Fruit fly (Drosophila melanogaster): ENCODE data around the gene f.

f gene

DNA sequence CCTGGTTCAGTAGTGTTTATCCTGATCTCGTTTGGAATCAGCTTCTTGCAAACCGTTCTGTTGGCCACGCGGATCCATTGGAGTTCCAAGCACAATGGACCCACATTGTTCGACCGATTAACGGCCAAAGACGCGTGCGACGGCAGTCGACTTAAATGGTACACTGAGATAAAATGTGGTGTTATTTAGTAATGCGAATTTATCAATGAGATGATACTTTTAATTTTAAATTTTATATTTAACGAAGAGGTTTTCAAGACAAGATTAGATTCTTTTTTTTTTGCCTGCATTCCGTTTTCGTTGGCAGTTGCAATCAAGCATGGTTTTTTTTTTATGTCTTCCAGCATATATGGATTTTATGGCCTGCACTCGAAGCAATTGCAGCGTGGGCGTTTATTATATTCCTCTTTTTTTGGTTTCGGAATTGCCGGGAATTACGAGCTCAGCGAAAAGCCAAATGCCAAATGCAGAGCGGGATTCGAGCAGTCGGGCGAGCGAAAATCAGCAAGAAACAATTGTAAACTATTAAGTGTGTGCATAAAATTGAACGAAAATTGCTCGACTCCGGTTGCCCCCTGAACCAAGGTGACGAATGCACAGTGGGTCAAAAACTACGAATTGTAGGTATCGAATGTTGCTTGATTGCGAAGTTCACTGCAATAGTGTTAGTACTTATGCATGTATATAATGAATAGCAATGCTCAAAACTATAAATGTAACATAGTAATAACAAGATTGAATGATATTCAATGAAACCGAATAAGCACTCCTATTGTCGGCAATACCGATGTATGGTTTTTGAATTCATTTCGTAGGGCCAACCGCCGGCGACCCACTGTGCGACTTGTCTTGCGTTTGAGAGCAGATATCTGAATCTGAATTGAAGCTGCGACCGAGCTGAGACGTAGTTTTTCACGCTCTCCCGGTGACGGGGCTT lies 66.4 kb downstream of the f start (continued):
- TF ChIP-seq row (GFP tag; IDR thresholded peaks at IDR 0.05) (peak; percentile 85), fd102C (GFP tag; optimal IDR thresholded peaks at IDR 0.05) (no peak), CG16779 (GFP tag; IDR thresholded peaks at IDR 0.05) (no peak), CG10209 (GFP tag; optimal IDR thresholded peaks at IDR 0.05) (peak; percentile 55), slp2 (GFP tag; optimal IDR thresholded peaks at IDR 0.05) (peak; percentile 25), Dad (GFP tag; optimal IDR thresholded peaks at IDR 0.05) (peak; percentile 10), CG12769 (tag; optimal IDR thresholded peaks at IDR 0.05) (peak; percentile 85), cg (GFP tag; optimal IDR thresholded peaks at IDR 0.05) (no peak), ac (GFP tag; optimal IDR thresholded peaks at IDR 0.05) (no peak), CG34224 (GFP tag; IDR thresholded peaks at IDR 0.05; ENCODE audit: partially characterized antibody) (no peak), Oaz (GFP tag; IDR thresholded peaks at IDR 0.05) (peak; percentile 54; the same call in 1 of the 2 replicates), Nf-YA (GFP tag; IDR thresholded peaks at IDR 0.05) (no peak), Hsf (GFP tag; optimal IDR thresholded peaks at IDR 0.05) (peak; percentile 51), CG42726 (GFP tag; IDR thresholded peaks at IDR 0.05; ENCODE audit: partially characterized antibody) (no peak), Hr39 (optimal IDR thresholded peaks at IDR 0.05) (no peak), Antp (GFP tag; optimal IDR thresholded peaks at IDR 0.05) (peak; percentile 67), CG13296 (GFP tag; optimal IDR thresholded peaks at IDR 0.05) (peak; percentile 68), dm (GFP tag; optimal IDR thresholded peaks at IDR 0.05) (no peak), CG6175 (GFP tag; IDR thresholded peaks at IDR 0.05) (no peak), cwo (GFP tag; optimal IDR thresholded peaks at IDR 0.05) (peak; percentile 65), CG30431 (GFP tag; optimal IDR thresholded peaks at IDR 0.05) (no peak), tx (GFP tag; optimal IDR thresholded peaks at IDR 0.05) (peak; percentile 15), C15 (GFP tag; IDR thresholded peaks at IDR 0.05) (0 out of 3 replicates have a peak, but pooled peaks have one; percentile 39), h (optimal IDR thresholded peaks at IDR 0.05) (no peak), CG10543 (GFP tag; optimal IDR thresholded peaks at IDR 0.05) (peak; percentile 58), bbx (GFP tag; IDR thresholded peaks at IDR 0.05; ENCODE audit: partially characterized antibody) (no peak), CG12942 (GFP tag; optimal IDR thresholded peaks at IDR 0.05) (peak; percentile 29), tin (GFP tag; optimal IDR thresholded peaks at IDR 0.05) (peak; percentile 36), HLH4C (GFP tag; IDR thresholded peaks at IDR 0.05; ENCODE audit: partially characterized antibody) (peak; percentile 20; the same call in 1 of the 3 replicates), CG17328 (GFP tag; IDR thresholded peaks at IDR 0.05) (peak; percentile 57), ewg (GFP tag; optimal IDR thresholded peaks at IDR 0.05) (peak; percentile 4), CG5953 (GFP tag; IDR thresholded peaks at IDR 0.05) (no peak), mam (GFP tag; optimal IDR thresholded peaks at IDR 0.05) (peak; percentile 72), CG2120 (GFP tag; optimal IDR thresholded peaks at IDR 0.05) (peak; percentile 79), ERR (GFP tag; optimal IDR thresholded peaks at IDR 0.05) (peak; percentile 23), CG9609 (GFP tag; optimal IDR thresholded peaks at IDR 0.05) (peak; percentile 42), dmrt99B (tag; optimal IDR thresholded peaks at IDR 0.05) (peak; percentile 74), CG15696 (tag; optimal IDR thresholded peaks at IDR 0.05) (peak; percentile 42), Dref (GFP tag; IDR thresholded peaks at IDR 0.05) (no peak), MBD-R2 (GFP tag; IDR thresholded peaks at IDR 0.05) (peak; percentile 15; the same call in 1 of the 2 replicates), ash1 (GFP tag; optimal IDR thresholded peaks at IDR 0.05) (no peak), Dek (tag; optimal IDR thresholded peaks at IDR 0.05) (peak; percentile 32), dpn (GFP tag; optimal IDR thresholded peaks at IDR 0.05) (peak; percentile 54 to 65), crol (GFP tag; IDR thresholded peaks at IDR 0.05) (no peak), CG8765 (GFP tag; IDR thresholded peaks at IDR 0.05) (no peak), gcm2 (GFP tag; optimal IDR thresholded peaks at IDR 0.05) (peak; percentile 20), CG4404 (GFP tag; IDR thresholded peaks at IDR 0.05) (peak; percentile 50), mirr (GFP tag; optimal IDR thresholded peaks at IDR 0.05) (peak; percentile 68), CG31365 (tag; optimal IDR thresholded peaks at IDR 0.05) (peak; percentile 34)

All from whole organism, embryonic.